Worm (Caenorhabditis elegans) whole organism, L1 larva: ENCODE results near the gene C05C10.3.
A peak's percentile ranks its signal among the peaks of the same experiment; 100 is the strongest.

Experiments
- C04F5.9 ChIP-seq: sonication (generic microtip); optimal IDR thresholded peaks from 2 replicates; lab custom pipeline; 2016; ENCODE audit warnings: missing genetic modification characterization, missing compliant biosample characterization
- C34B4.2 ChIP-seq: sonication (generic microtip); optimal IDR thresholded peaks from 2 replicates; lab custom pipeline; 2017; ENCODE audit warnings: mild to moderate bottlenecking, missing genetic modification characterization, missing compliant biosample characterization
- Y116A8C.19 ChIP-seq: sonication (generic microtip); optimal IDR thresholded peaks from 2 replicates; lab custom pipeline; 2016; ENCODE audit warnings: missing compliant biosample characterization, missing genetic modification characterization, borderline replicate concordance
- ama-1 ChIP-seq: fragments of 150-350 bp; optimal IDR thresholded peaks from 2 replicates; lab custom pipeline; 2014
- blmp-1 ChIP-seq: fragments of 150-350 bp; optimal IDR thresholded peaks from 2 replicates; lab custom pipeline; 2014; ENCODE audit warnings: missing biosample characterization, missing genetic modification characterization
- ceh-8 ChIP-seq: fragments of 200-800 bp; sonication (Bioruptor generic); optimal IDR thresholded peaks from 2 replicates; lab custom pipeline; 2018; ENCODE audit warnings: mild to moderate bottlenecking, missing genetic modification characterization, moderate library complexity, missing compliant biosample characterization
- ces-1 ChIP-seq: fragments of 150-350 bp; optimal IDR thresholded peaks from 2 replicates; lab custom pipeline; 2014; ENCODE audit warnings: missing biosample characterization, missing genetic modification reagents, missing genetic modification characterization
- dpl-1 ChIP-seq, 3 experiments: fragments of 150-350 bp in 2 of 3; sonication (generic microtip) in 1 of 3; optimal IDR thresholded peaks; 2 replicates each; lab custom pipeline; 2014 to 2017; ENCODE audit warnings: missing biosample characterization in 3 of 3, missing genetic modification characterization in 3 of 3, missing genetic modification reagents in 3 of 3
- efl-1 ChIP-seq, 4 experiments: fragments of 150-350 bp; optimal IDR thresholded peaks in 3 of 4; peaks in 1 of 4; 1 replicate in 1 of 4; 2 replicates in 3 of 4; lab custom pipeline; 2014; ENCODE audit warnings: missing biosample characterization in 2 of 4, missing genetic modification characterization in 2 of 4, missing genetic modification reagents in 2 of 4
- egl-13 ChIP-seq: sonication (generic microtip); optimal IDR thresholded peaks from 2 replicates; lab custom pipeline; 2016; ENCODE audit warnings: missing genotype, missing genetic modification reagents, missing genetic modification characterization, missing compliant biosample characterization
- elt-2 ChIP-seq: sonication (generic microtip); optimal IDR thresholded peaks from 2 replicates; lab custom pipeline; 2016; ENCODE audit warnings: missing genetic modification characterization, mild to moderate bottlenecking, inconsistent platforms, missing compliant biosample characterization, missing genetic modification reagents
- elt-3 ChIP-seq, 6 experiments: fragments of 150-350 bp in 1 of 6; sonication (generic microtip); optimal IDR thresholded peaks; 2 replicates each; lab custom pipeline; 2017 to 2018; ENCODE audit warnings: missing biosample characterization in 6 of 6, missing genetic modification characterization in 6 of 6, inconsistent platforms in 1 of 6
- fkh-8 ChIP-seq: sonication (generic microtip); optimal IDR thresholded peaks from 2 replicates; lab custom pipeline; 2016; ENCODE audit warnings: mild to moderate bottlenecking, missing genetic modification characterization, missing compliant biosample characterization
- grh-1 ChIP-seq: fragments of 200-800 bp; sonication (Bioruptor generic); IDR thresholded peaks from 2 replicates; pipeline ENCODE4 v1.3.6; 2022; ENCODE audit warnings: missing genetic modification reagents, missing genetic modification characterization, missing compliant biosample characterization
- hlh-17 ChIP-seq: fragments of 200-800 bp; sonication (Bioruptor generic); optimal IDR thresholded peaks from 2 replicates; lab custom pipeline; 2018; ENCODE audit warnings: missing genetic modification characterization, mild to moderate bottlenecking, missing compliant biosample characterization, moderate library complexity, borderline replicate concordance
- hlh-4 ChIP-seq: sonication (generic microtip); optimal IDR thresholded peaks from 2 replicates; lab custom pipeline; 2016; ENCODE audit warnings: mild to moderate bottlenecking, missing genetic modification characterization, missing compliant biosample characterization
- jun-1 ChIP-seq: fragments of 150-350 bp; optimal IDR thresholded peaks from 2 replicates; lab custom pipeline; 2014; ENCODE audit warnings: missing biosample characterization, missing genetic modification reagents, missing genetic modification characterization
- lin-15B ChIP-seq: fragments of 150-350 bp; sonication (generic microtip); optimal IDR thresholded peaks from 3 replicates; lab custom pipeline; 2014; ENCODE audit warnings: missing biosample characterization, missing genetic modification characterization
- lsy-2 ChIP-seq, 2 experiments: fragments of 150-350 bp; optimal IDR thresholded peaks; 2 replicates each; lab custom pipeline; 2014; ENCODE audit warnings: missing biosample characterization in 2 of 2, missing genetic modification characterization in 2 of 2
- mef-2 ChIP-seq: fragments of 150-350 bp; optimal IDR thresholded peaks from 2 replicates; lab custom pipeline; 2014; ENCODE audit warnings: missing biosample characterization, missing genetic modification characterization
- nhr-20 ChIP-seq: sonication (generic microtip); optimal IDR thresholded peaks from 2 replicates; lab custom pipeline; 2016; ENCODE audit warnings: mild to moderate bottlenecking, missing genetic modification characterization, missing compliant biosample characterization
- nhr-47 ChIP-seq: sonication (generic microtip); optimal IDR thresholded peaks from 2 replicates; lab custom pipeline; 2016; ENCODE audit warnings: mild to moderate bottlenecking, missing genetic modification characterization, moderate library complexity, missing compliant biosample characterization
- nhr-85 ChIP-seq: sonication (generic microtip); peaks from one replicate; lab custom pipeline; 2016; ENCODE audit warnings: missing genetic modification characterization, inconsistent platforms, missing compliant biosample characterization
- nhr-90 ChIP-seq: sonication (generic microtip); optimal IDR thresholded peaks from 2 replicates; lab custom pipeline; 2016; ENCODE audit warnings: mild to moderate bottlenecking, missing genetic modification characterization, missing compliant biosample characterization; ENCODE audit not compliant: poor library complexity
- rnt-1 ChIP-seq: sonication (generic microtip); optimal IDR thresholded peaks from 2 replicates; lab custom pipeline; 2016; ENCODE audit warnings: mild to moderate bottlenecking, missing genetic modification characterization, moderate library complexity, missing compliant biosample characterization
- tbx-2 ChIP-seq: sonication (generic microtip); optimal IDR thresholded peaks from 2 replicates; lab custom pipeline; 2016; ENCODE audit warnings: missing genetic modification characterization, missing compliant biosample characterization
- unc-30 ChIP-seq: sonication (generic microtip); optimal IDR thresholded peaks from 2 replicates; lab custom pipeline; 2017; ENCODE audit warnings: missing biosample characterization, missing genetic modification characterization
- zag-1 ChIP-seq: fragments of 150-350 bp; optimal IDR thresholded peaks from 2 replicates; lab custom pipeline; 2014; ENCODE audit warnings: missing biosample characterization, missing genetic modification characterization
- zip-4 ChIP-seq: fragments of 200-800 bp; sonication (Bioruptor generic); optimal IDR thresholded peaks from 2 replicates; lab custom pipeline; 2018; ENCODE audit warnings: mild to moderate bottlenecking, missing genetic modification characterization, moderate library complexity, missing compliant biosample characterization
- ztf-11 ChIP-seq, 2 experiments: sonication (generic microtip); optimal IDR thresholded peaks; 2 replicates each; lab custom pipeline; 2016 to 2017; ENCODE audit warnings: missing genetic modification characterization in 2 of 2, missing biosample characterization in 1 of 2, missing compliant biosample characterization in 1 of 2

Gene C05C10.3

ce11 chrII:9967999-9968706 lies 31.5 kb upstream of the C05C10.3 start, which contains the start of the genes R53.4 and psf-1 (continued):
- TF ChIP-seq Y116A8C.19 (tag; lab: Kevin White, UChicago), result no peak
- no peak for TF ChIP-seq unc-30 (tag; lab: Kevin White, UChicago)
- peak in 1 of 2 experiments; percentile 57 for TF ChIP-seq ztf-11 (tag; optimal IDR thresholded peaks at IDR 0.05; lab: Kevin White, UChicago)
- peak; percentile 54 for TF ChIP-seq lin-15B (tag; lab: Kevin White, UChicago)
- no peak for TF ChIP-seq jun-1 (tag; lab: Kevin White, UChicago)
- TF ChIP-seq grh-1 (GFP tag; lab: Robert Waterston, UW), result peak; percentile 41; the same call in 1 of the 2 replicates
- TF ChIP-seq egl-13 (tag; lab: Kevin White, UChicago), result peak; percentile 43
- TF ChIP-seq C34B4.2 (tag; lab: Kevin White, UChicago), result no peak
- TF ChIP-seq C04F5.9 (tag; lab: Kevin White, UChicago), result peak; percentile 14
- no peak for TF ChIP-seq zip-4
- no peak for TF ChIP-seq ceh-8 (GFP tag; lab: Kevin White, UChicago)

- peak; percentile 57 for TF ChIP-seq nhr-85 (tag; lab: Kevin White, UChicago)
- TF ChIP-seq nhr-90 (tag; lab: Kevin White, UChicago), result peak; percentile 3
- peak; percentile 4 for TF ChIP-seq elt-2 (tag; lab: Kevin White, UChicago)
- TF ChIP-seq grh-1 (GFP tag; lab: Robert Waterston, UW), result no peak
- no peak for TF ChIP-seq efl-1 (optimal IDR thresholded peaks at IDR 0.05; lab: Kevin White, UChicago)
- peak in 1 of 2 experiments; percentile 86 for TF ChIP-seq efl-1 (GFP tag; optimal IDR thresholded peaks at IDR 0.05 in 1 of 2; lab: Kevin White, UChicago)
These were observed 30.3 kb upstream of the C05C10.3 start, which contains the start of gene dtmk-1 for ce11 chrII:9966954-9967353. Gene dtmk-1 (minus strand): TSS chrII:9967099.

ce11 chrII:9965325-9965724 lies 28.6 kb upstream of the C05C10.3 start:
- peak; percentile 37 for TF ChIP-seq tbx-2
- no peak for TF ChIP-seq nhr-20

ce11 chrII:9963808-9964207 lies 27.1 kb upstream of the C05C10.3 start:
- no peak for TF ChIP-seq lsy-2 (tag; optimal IDR thresholded peaks at IDR 0.05; lab: Kevin White, UChicago)
- TF ChIP-seq, all 84 proteins: peak for 0

ce11 chrII:9960127-9960526 lies 23.4 kb upstream of the C05C10.3 start:
- no peak for TF ChIP-seq hlh-17 (GFP tag; lab: Kevin White, UChicago)
- no peak for TF ChIP-seq ama-1
- TF ChIP-seq dpl-1 (GFP tag; optimal IDR thresholded peaks at IDR 0.05; lab: Kevin White, UChicago), result no peak
- TF ChIP-seq nhr-47, result no peak
- no peak for TF ChIP-seq unc-30 (tag; lab: Kevin White, UChicago)
- no peak for TF ChIP-seq zag-1
- TF ChIP-seq hlh-4 (tag; lab: Kevin White, UChicago), result no peak
- no peak for TF ChIP-seq Y116A8C.19 (tag; lab: Kevin White, UChicago)
- TF ChIP-seq mef-2, result no peak
- no peak for TF ChIP-seq blmp-1 (tag; lab: Kevin White, UChicago)
- no peak for TF ChIP-seq rnt-1 (tag; lab: Kevin White, UChicago)
- TF ChIP-seq ces-1 (GFP tag; lab: Kevin White, UChicago), result no peak

- TF ChIP-seq fkh-8 (tag; lab: Kevin White, UChicago), result peak; percentile 36
- TF ChIP-seq elt-3 (tag; optimal IDR thresholded peaks at IDR 0.05; lab: Kevin White, UChicago), result no peak
These were observed 19.4 kb upstream of the C05C10.3 start for ce11 chrII:9956116-9956515.
